Worm (Caenorhabditis elegans): ENCODE measurements around the gene ZK1010.8.

- no peak for TF ChIP-seq dmd-9 (GFP tag; IDR thresholded peaks at IDR 0.05)
- no peak for TF ChIP-seq lsy-2 (tag; optimal IDR thresholded peaks at IDR 0.05)
- peak; percentile 49 for TF ChIP-seq hlh-30 (tag; optimal IDR thresholded peaks at IDR 0.05; ENCODE audit: insufficient read depth)
- TF ChIP-seq tag-97 (GFP tag; IDR thresholded peaks at IDR 0.05): no peak
- peak; percentile 59 for TF ChIP-seq pqm-1 (tag; optimal IDR thresholded peaks at IDR 0.05)
- TF ChIP-seq nhr-77 (tag; optimal IDR thresholded peaks at IDR 0.05): no peak
These were observed 39.8 kb downstream of the ZK1010.8 start for ce11 chrIII:12960705-12961104.
